Worm (Caenorhabditis elegans) whole organism, L1 larva: ENCODE measurements around the gene prdx-6.

Source experiments
- ces-1 ChIP-seq: fragments of 150-350 bp; optimal IDR thresholded peaks from 2 replicates; lab custom pipeline; 2014; ENCODE audit warnings: missing biosample characterization, missing genetic modification reagents, missing genetic modification characterization
- hlh-17 ChIP-seq: fragments of 200-800 bp; sonication (Bioruptor generic); optimal IDR thresholded peaks from 2 replicates; lab custom pipeline; 2018; ENCODE audit warnings: missing genetic modification characterization, mild to moderate bottlenecking, missing compliant biosample characterization, moderate library complexity, borderline replicate concordance
- lin-15B ChIP-seq: fragments of 150-350 bp; sonication (generic microtip); optimal IDR thresholded peaks from 3 replicates; lab custom pipeline; 2014; ENCODE audit warnings: missing biosample characterization, missing genetic modification characterization
- nhr-20 ChIP-seq: sonication (generic microtip); optimal IDR thresholded peaks from 2 replicates; lab custom pipeline; 2016; ENCODE audit warnings: mild to moderate bottlenecking, missing genetic modification characterization, missing compliant biosample characterization
- nhr-76 ChIP-seq: sonication (generic microtip); optimal IDR thresholded peaks from 2 replicates; lab custom pipeline; 2017; ENCODE audit warnings: missing biosample characterization, missing genetic modification characterization
- nhr-85 ChIP-seq: sonication (generic microtip); peaks from one replicate; lab custom pipeline; 2016; ENCODE audit warnings: missing genetic modification characterization, inconsistent platforms, missing compliant biosample characterization

DNA sequence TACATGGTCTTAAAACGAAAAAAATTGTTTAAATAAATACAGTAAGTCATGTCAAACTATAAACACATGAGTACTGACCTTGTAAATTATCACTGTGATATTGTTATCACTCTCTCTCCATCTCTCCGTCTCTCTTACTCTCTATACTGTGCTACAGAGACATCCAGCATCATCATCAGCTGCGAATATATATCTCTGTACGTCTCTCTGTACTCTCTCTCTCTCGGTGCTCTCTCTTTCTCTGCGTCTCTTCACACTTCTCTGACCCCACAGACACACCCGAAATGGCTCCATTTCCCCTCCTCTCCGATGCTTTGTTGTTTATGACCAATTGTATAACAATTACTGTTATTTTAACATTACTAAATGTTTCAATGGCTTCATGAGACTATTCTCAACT lies 7.8 kb upstream of the prdx-6 start:
- TF ChIP-seq lin-15B (tag; lab: Kevin White, UChicago) (no peak), nhr-85 (tag; lab: Kevin White, UChicago) (peak; percentile 84), hlh-17 (GFP tag; lab: Kevin White, UChicago) (no peak), nhr-76 (tag; lab: Kevin White, UChicago) (no peak), nhr-20 (tag; lab: Kevin White, UChicago) (peak; percentile 50), ces-1 (no peak)
